Fruit fly (Drosophila melanogaster) whole organism, embryonic: ENCODE data around the gene CG3091.

ENCODE experiments used
- CG10321 ChIP-seq: fragments of 200-800 bp; sonication (Bioruptor generic); IDR thresholded peaks from 2 replicates; pipeline ENCODE4 v1.3.6; 2022; ENCODE audit warnings: missing biosample characterization, missing genetic modification characterization
- CG12219 ChIP-seq: fragments of 200-800 bp; sonication (Bioruptor generic); optimal IDR thresholded peaks from 3 replicates; lab custom pipeline; 2018; ENCODE audit warnings: missing biosample characterization, mild to moderate bottlenecking, missing genetic modification characterization
- CG12299 ChIP-seq: fragments of 200-800 bp; sonication (Bioruptor generic); optimal IDR thresholded peaks from 2 replicates; lab custom pipeline; 2018; ENCODE audit warnings: missing biosample characterization, mild to moderate bottlenecking, missing genetic modification characterization
- CG13424 ChIP-seq: fragments of 200-800 bp; sonication (Bioruptor generic); optimal IDR thresholded peaks from 2 replicates; lab custom pipeline; 2019; ENCODE audit warnings: missing biosample characterization, mild to moderate bottlenecking, missing genetic modification characterization, moderate library complexity
- CG14050 ChIP-seq: fragments of 200-800 bp; sonication (Bioruptor generic); IDR thresholded peaks from 3 replicates; pipeline ENCODE4 v1.3.6; 2022; ENCODE audit warnings: missing biosample characterization, missing genetic modification characterization
- CG15011 ChIP-seq: fragments of 200-800 bp; sonication (Bioruptor generic); optimal IDR thresholded peaks from 3 replicates; lab custom pipeline; 2018; ENCODE audit warnings: missing biosample characterization, mild to moderate bottlenecking, missing genetic modification characterization
- CG15601 ChIP-seq: fragments of 200-800 bp; sonication (Bioruptor generic); optimal IDR thresholded peaks from 3 replicates; lab custom pipeline; 2019; ENCODE audit warnings: missing biosample characterization, mild to moderate bottlenecking, missing genetic modification characterization, moderate library complexity
- CG17361 ChIP-seq: fragments of 200-800 bp; sonication (Bioruptor generic); IDR thresholded peaks from 3 replicates; pipeline ENCODE4 v1.3.6; 2022; ENCODE audit warnings: missing biosample characterization, missing genetic modification characterization
- CG31388 ChIP-seq: fragments of 200-800 bp; sonication (Bioruptor generic); optimal IDR thresholded peaks from 2 replicates; lab custom pipeline; 2016; ENCODE audit warnings: missing biosample characterization, missing genetic modification characterization
- CG3163 ChIP-seq: fragments of 200-800 bp; sonication (Bioruptor generic); optimal IDR thresholded peaks from 3 replicates; lab custom pipeline; 2016; ENCODE audit warnings: missing biosample characterization, missing genetic modification characterization
- CG34224 ChIP-seq: fragments of 200-800 bp; sonication (Bioruptor generic); IDR thresholded peaks from 3 replicates; pipeline ENCODE4 v1.3.6; 2022; ENCODE audit warnings: missing biosample characterization, missing genetic modification characterization; ENCODE audit not compliant: partially characterized antibody
- CG4707 ChIP-seq: fragments of 200-800 bp; sonication (Bioruptor generic); optimal IDR thresholded peaks from 2 replicates; lab custom pipeline; 2018; ENCODE audit warnings: missing biosample characterization, mild to moderate bottlenecking, missing genetic modification characterization, moderate library complexity
- CG4730 ChIP-seq: fragments of 200-800 bp; sonication (Bioruptor generic); IDR thresholded peaks from 2 replicates; pipeline ENCODE4 v1.3.6; 2022; ENCODE audit warnings: missing biosample characterization, missing genetic modification characterization
- CG5953 ChIP-seq: fragments of 200-800 bp; sonication (Bioruptor generic); IDR thresholded peaks from 2 replicates; pipeline ENCODE4 v1.3.6; 2022; ENCODE audit warnings: missing biosample characterization, missing genetic modification characterization
- CG7271 ChIP-seq: fragments of 200-800 bp; sonication (Bioruptor generic); optimal IDR thresholded peaks from 2 replicates; lab custom pipeline; 2018; ENCODE audit warnings: missing biosample characterization, mild to moderate bottlenecking, missing genetic modification characterization, moderate library complexity
- CG7839 ChIP-seq: fragments of 200-800 bp; sonication (Bioruptor generic); optimal IDR thresholded peaks from 3 replicates; lab custom pipeline; 2018; ENCODE audit warnings: missing biosample characterization, mild to moderate bottlenecking, missing genetic modification characterization, moderate library complexity
- CG7987 ChIP-seq: fragments of 200-800 bp; sonication (Bioruptor generic); optimal IDR thresholded peaks from 2 replicates; lab custom pipeline; 2018; ENCODE audit warnings: missing biosample characterization, mild to moderate bottlenecking, missing genetic modification characterization, moderate library complexity
- CG8281 ChIP-seq: fragments of 200-800 bp; sonication (Bioruptor generic); optimal IDR thresholded peaks from 2 replicates; lab custom pipeline; 2018; ENCODE audit warnings: missing biosample characterization, mild to moderate bottlenecking, missing genetic modification characterization, moderate library complexity
- CG9727 ChIP-seq: fragments of 200-800 bp; sonication (Bioruptor generic); optimal IDR thresholded peaks from 3 replicates; lab custom pipeline; 2017; ENCODE audit warnings: missing biosample characterization, mild to moderate bottlenecking, missing genetic modification characterization
- Chrac-16 ChIP-seq: fragments of 200-800 bp; sonication (Bioruptor generic); optimal IDR thresholded peaks from 3 replicates; lab custom pipeline; 2016; ENCODE audit warnings: missing biosample characterization, missing genetic modification characterization
- E2f2 ChIP-seq: fragments of 200-800 bp; sonication (Bioruptor generic); IDR thresholded peaks from 2 replicates; pipeline ENCODE4 v1.3.6; 2022; ENCODE audit warnings: missing biosample characterization, missing genetic modification characterization
- GATAe ChIP-seq: fragments of 200-800 bp; sonication (Bioruptor generic); conservative IDR thresholded peaks from 2 replicates; pipeline ENCODE4 v1.3.6; 2022; ENCODE audit warnings: missing biosample characterization, missing genetic modification characterization
- Gsc ChIP-seq: fragments of 200-800 bp; sonication (Bioruptor generic); IDR thresholded peaks from 2 replicates; pipeline ENCODE4 v1.3.6; 2022; ENCODE audit warnings: missing biosample characterization, missing genetic modification characterization
- Hmr ChIP-seq: fragments of 200-800 bp; sonication (Bioruptor generic); optimal IDR thresholded peaks from 3 replicates; lab custom pipeline; 2017; ENCODE audit warnings: mild to moderate bottlenecking, missing biosample characterization, missing genetic modification reagents, missing genetic modification characterization
- MTF-1 ChIP-seq: fragments of 200-800 bp; sonication (Bioruptor generic); optimal IDR thresholded peaks from 2 replicates; lab custom pipeline; 2018; ENCODE audit warnings: missing biosample characterization, mild to moderate bottlenecking, missing genetic modification characterization, borderline replicate concordance
- Nf-YA ChIP-seq: fragments of 200-800 bp; sonication (Bioruptor generic); IDR thresholded peaks from 2 replicates; pipeline ENCODE4 v1.3.6; 2022; ENCODE audit warnings: missing biosample characterization, missing genetic modification characterization
- Taf1 ChIP-seq: fragments of 200-800 bp; sonication (Bioruptor generic); IDR thresholded peaks from 2 replicates; pipeline ENCODE4 v1.3.6; 2022; ENCODE audit warnings: missing biosample characterization, missing genetic modification characterization
- amos ChIP-seq: fragments of 200-800 bp; sonication (Bioruptor generic); IDR thresholded peaks from 2 replicates; pipeline ENCODE4 v1.3.6; 2022; ENCODE audit warnings: missing biosample characterization, missing genetic modification characterization; ENCODE audit not compliant: partially characterized antibody
- bbx ChIP-seq: fragments of 200-800 bp; sonication (Bioruptor generic); IDR thresholded peaks from 2 replicates; pipeline ENCODE4 v1.3.6; 2022; ENCODE audit warnings: missing biosample characterization, missing genetic modification characterization; ENCODE audit not compliant: partially characterized antibody
- croc ChIP-seq: fragments of 200-800 bp; sonication (Bioruptor generic); conservative IDR thresholded peaks from 3 replicates; pipeline ENCODE4 v1.3.6; 2022; ENCODE audit warnings: missing biosample characterization, missing genetic modification characterization
- crol ChIP-seq: fragments of 200-800 bp; sonication (Bioruptor generic); IDR thresholded peaks from 2 replicates; pipeline ENCODE4 v1.3.6; 2022; ENCODE audit warnings: missing biosample characterization, missing genetic modification characterization
- dati ChIP-seq: fragments of 200-800 bp; sonication (Bioruptor generic); IDR thresholded peaks from 2 replicates; pipeline ENCODE4 v1.3.6; 2022; ENCODE audit warnings: missing biosample characterization, missing genetic modification characterization
- dimm ChIP-seq: fragments of 200-800 bp; sonication (Bioruptor generic); IDR thresholded peaks from 2 replicates; pipeline ENCODE4 v1.3.6; 2022; ENCODE audit warnings: missing biosample characterization, missing genetic modification characterization
- eyg ChIP-seq: fragments of 200-800 bp; sonication (Bioruptor generic); optimal IDR thresholded peaks from 3 replicates; lab custom pipeline; 2016; ENCODE audit warnings: missing biosample characterization, missing genetic modification characterization
- jigr1 ChIP-seq: fragments of 200-800 bp; sonication (Bioruptor generic); IDR thresholded peaks from 3 replicates; pipeline ENCODE4 v1.3.6; 2022; ENCODE audit warnings: missing biosample characterization, missing genetic modification characterization
- jumu ChIP-seq: fragments of 200-800 bp; sonication (Bioruptor generic); optimal IDR thresholded peaks from 3 replicates; lab custom pipeline; 2016; ENCODE audit warnings: missing biosample characterization, missing genetic modification characterization
- ken ChIP-seq: fragments of 200-800 bp; sonication (Bioruptor generic); IDR thresholded peaks from 3 replicates; pipeline ENCODE4 v1.3.6; 2022; ENCODE audit warnings: missing biosample characterization, missing genetic modification characterization
- lab ChIP-seq: fragments of 200-800 bp; sonication (Bioruptor generic); optimal IDR thresholded peaks from 3 replicates; lab custom pipeline; 2017; ENCODE audit warnings: missing biosample characterization, missing genetic modification characterization, mild to moderate bottlenecking, moderate library complexity, missing genetic modification reagents
- lov ChIP-seq, 2 experiments: fragments of 200-800 bp in 1 of 2; fragments of >200 bp in 1 of 2; sonication (Bioruptor generic) in 1 of 2; IDR thresholded peaks in 1 of 2; optimal IDR thresholded peaks in 1 of 2; 2 replicates in 1 of 2; 3 replicates in 1 of 2; pipeline versions ENCODE4 v1.3.6 to Lab custom; 2017 to 2022; ENCODE audit warnings: missing biosample characterization in 1 of 2, missing genetic modification characterization in 1 of 2
- odd ChIP-seq: fragments of 200-800 bp; sonication (Bioruptor generic); optimal IDR thresholded peaks from 2 replicates; lab custom pipeline; 2017; ENCODE audit warnings: missing biosample characterization, mild to moderate bottlenecking, missing genetic modification characterization
- pnt ChIP-seq: fragments of 200-800 bp; sonication (Bioruptor generic); optimal IDR thresholded peaks from 3 replicates; lab custom pipeline; 2016; ENCODE audit warnings: missing biosample characterization, missing genetic modification characterization
- pzg ChIP-seq: fragments of 200-800 bp; sonication (Bioruptor generic); optimal IDR thresholded peaks from 3 replicates; lab custom pipeline; 2018; ENCODE audit warnings: missing biosample characterization, mild to moderate bottlenecking, missing genetic modification characterization, moderate library complexity
- run ChIP-seq: fragments of 200-800 bp; sonication (Bioruptor generic); optimal IDR thresholded peaks from 3 replicates; lab custom pipeline; 2018; ENCODE audit warnings: missing biosample characterization, mild to moderate bottlenecking, missing genetic modification characterization
- sima ChIP-seq: fragments of 200-800 bp; sonication (Bioruptor generic); optimal IDR thresholded peaks from 2 replicates; lab custom pipeline; 2016; ENCODE audit warnings: missing biosample characterization, missing genetic modification characterization
- sisA ChIP-seq: fragments of 200-800 bp; sonication (Bioruptor generic); IDR thresholded peaks from 2 replicates; pipeline ENCODE4 v1.3.6; 2022; ENCODE audit warnings: missing biosample characterization, missing genetic modification characterization
- ssp ChIP-seq: fragments of 200-800 bp; sonication (Bioruptor generic); IDR thresholded peaks from 2 replicates; pipeline ENCODE4 v1.3.6; 2022; ENCODE audit warnings: missing biosample characterization, missing genetic modification characterization
- tgo ChIP-seq: fragments of 200-800 bp; sonication (Bioruptor generic); IDR thresholded peaks from 3 replicates; pipeline ENCODE4 v1.3.6; 2022; ENCODE audit warnings: missing biosample characterization, missing genetic modification characterization
- vnd ChIP-seq: fragments of 200-800 bp; sonication (Bioruptor generic); IDR thresholded peaks from 3 replicates; pipeline ENCODE4 v1.3.6; 2022; ENCODE audit warnings: missing biosample characterization, missing genetic modification characterization; ENCODE audit not compliant: partially characterized antibody

The CG3091 gene

DNA sequence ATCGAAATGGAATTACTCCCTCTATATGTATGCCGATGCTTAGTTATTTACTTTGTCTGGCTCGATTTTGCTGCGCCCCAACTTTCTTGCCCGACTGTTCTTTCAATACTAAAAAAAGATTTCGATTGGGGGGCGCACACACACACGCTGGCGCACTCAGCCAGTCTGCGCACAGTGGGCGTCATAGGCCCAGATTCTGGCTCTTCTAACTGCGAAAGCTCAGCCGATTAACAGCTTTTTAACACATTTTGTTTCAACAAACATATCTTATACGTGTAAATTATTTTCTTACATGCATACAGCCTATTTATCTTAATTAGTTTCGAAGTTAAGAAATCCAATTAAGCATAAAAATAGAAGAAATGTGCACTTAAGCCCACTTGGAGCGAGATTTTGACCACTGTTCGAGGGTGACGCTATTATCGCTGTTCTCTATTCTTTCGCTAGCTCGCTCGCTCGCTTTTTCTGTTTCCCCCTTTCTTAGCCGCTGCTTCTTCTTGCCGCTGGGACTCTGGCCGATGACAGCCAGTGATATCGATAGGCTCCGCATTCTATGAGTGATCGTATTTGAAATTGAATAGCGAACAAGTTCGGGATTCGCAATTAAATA, 31.7 kb downstream of the CG3091 start, which contains the start of gene Vinc (continued):
- TF ChIP-seq CG7839 (tag; lab: Kevin White, UChicago) (peak; percentile 93), CG3163 (GFP tag; lab: Kevin White, UChicago) (peak; percentile 39), Taf1 (GFP tag; lab: Robert Waterston, UW) (peak; percentile 84), CG12299 (tag; lab: Kevin White, UChicago) (peak; percentile 77), GATAe (GFP tag; lab: Robert Waterston, UW) (peak; percentile 78), Gsc (0 out of 2 replicates have a peak, but pooled peaks have one; percentile 38), bbx (peak; percentile 68), CG34224 (GFP tag; lab: Robert Waterston, UW) (0 out of 3 replicates have a peak, but pooled peaks have one; percentile 27), crol (GFP tag; lab: Robert Waterston, UW) (peak; percentile 12; the same call in 1 of the 2 replicates), E2f2 (GFP tag; lab: Robert Waterston, UW) (peak; percentile 86), CG17361 (peak; percentile 94), CG5953 (GFP tag; lab: Robert Waterston, UW) (peak; percentile 61), ken (GFP tag; lab: Robert Waterston, UW) (peak; percentile 61; the same call in 1 of the 3 replicates), lov (optimal IDR thresholded peaks at IDR 0.05; lab: Kevin White, UChicago) (no peak), lov (GFP tag; IDR thresholded peaks at IDR 0.05; lab: Robert Waterston, UW) (peak; percentile 67; the same call in 1 of the 3 replicates), odd (GFP tag; lab: Kevin White, UChicago) (no peak), MTF-1 (GFP tag; lab: Kevin White, UChicago) (peak; percentile 48), CG15601 (tag; lab: Kevin White, UChicago) (peak; percentile 54), CG9727 (GFP tag; lab: Kevin White, UChicago) (peak; percentile 83), CG7987 (GFP tag; lab: Kevin White, UChicago) (peak; percentile 73), tgo (peak; percentile 88), CG4707 (peak; percentile 100), CG31388 (peak; percentile 51), ssp (peak; percentile 62), CG14050 (GFP tag; lab: Robert Waterston, UW) (peak; percentile 62; the same call in 2 of the 3 replicates), sisA (peak; percentile 82), lab (GFP tag; lab: Kevin White, UChicago) (peak; percentile 96), Chrac-16 (GFP tag; lab: Kevin White, UChicago) (peak; percentile 52), CG15011 (GFP tag; lab: Kevin White, UChicago) (no peak), dati (no peak), CG7271 (tag; lab: Kevin White, UChicago) (no peak), Hmr (GFP tag; lab: Kevin White, UChicago) (peak; percentile 86), vnd (GFP tag; lab: Robert Waterston, UW) (no peak), CG8281 (peak; percentile 77), CG13424 (peak; percentile 94), pnt (GFP tag; lab: Kevin White, UChicago) (peak; percentile 85), CG12219 (GFP tag; lab: Kevin White, UChicago) (peak; percentile 90), eyg (peak; percentile 80), Nf-YA (GFP tag; lab: Robert Waterston, UW) (peak; percentile 50; the same call in 1 of the 2 replicates), pzg (GFP tag; lab: Kevin White, UChicago) (peak; percentile 42), CG4730 (GFP tag; lab: Robert Waterston, UW) (peak; percentile 73), amos (GFP tag; lab: Robert Waterston, UW) (peak; percentile 55; the same call in 1 of the 2 replicates), CG10321 (no peak), croc (GFP tag; lab: Robert Waterston, UW) (peak; percentile 75), jumu (peak; percentile 86), run (tag; lab: Kevin White, UChicago) (no peak), dimm (GFP tag; lab: Robert Waterston, UW) (no peak), sima (GFP tag; lab: Kevin White, UChicago) (peak; percentile 3), jigr1 (GFP tag; lab: Robert Waterston, UW) (0 out of 3 replicates have a peak, but pooled peaks have one; percentile 40)
